Worm (Caenorhabditis elegans): ENCODE measurements around the gene F53C3.6.

DNA sequence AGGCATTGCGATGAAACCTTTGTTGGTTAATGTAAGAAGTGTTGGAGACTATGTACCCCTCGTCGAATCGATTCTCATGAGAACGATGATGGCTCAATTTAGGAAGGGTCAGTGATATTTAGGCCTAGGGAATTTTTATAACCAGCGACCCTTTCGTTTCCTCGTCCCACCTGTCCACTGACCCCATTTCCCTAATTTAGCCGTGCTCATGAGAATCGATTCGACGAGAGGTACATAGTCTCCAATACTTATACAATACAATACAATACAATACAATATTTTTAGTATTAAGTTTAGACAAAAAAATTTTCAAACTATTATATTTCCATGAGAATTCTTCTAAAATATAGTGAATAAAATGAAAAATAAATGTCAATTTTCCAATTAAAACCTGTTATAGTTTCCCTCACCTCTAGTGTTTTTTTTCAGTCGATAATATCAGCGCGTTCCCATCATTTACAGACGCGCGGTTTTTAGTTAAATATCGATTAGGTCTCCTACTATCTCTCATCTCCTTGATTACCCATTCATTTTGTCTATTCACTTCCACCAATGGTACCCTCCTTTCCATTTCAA is 8.8 kb downstream of the F53C3.6 start, which contains the start of the genes F53C3.11 and fbxb-103:
- TF ChIP-seq ama-1 (optimal IDR thresholded peaks at IDR 0.05) (no peak), ama-1 (GFP tag; optimal IDR thresholded peaks at IDR 0.05) (no peak), nhr-27 (tag; optimal IDR thresholded peaks at IDR 0.05) (no peak), ceh-91 (GFP tag; IDR thresholded peaks at IDR 0.05) (no peak), madf-3 (GFP tag; IDR thresholded peaks at IDR 0.05) (no peak), snpc-1.1 (tag; optimal IDR thresholded peaks at IDR 0.05; ENCODE audit: insufficient read depth) (no peak), unc-62 (GFP tag; optimal IDR thresholded peaks at IDR 0.05) (no peak), hmg-1.2 (GFP tag; IDR thresholded peaks at IDR 0.05) (no peak)
